Fruit fly (Drosophila melanogaster): Measurements from ENCODE around the gene subdued.

The subdued gene

dm6 chr3R:19625300-19626230 is 17.0 kb downstream of the subdued start:
- TF ChIP-seq pan (optimal IDR thresholded peaks at IDR 0.05): no peak
- TF ChIP-seq Dll (optimal IDR thresholded peaks at IDR 0.05): no peak
- TF ChIP-seq psq (optimal IDR thresholded peaks at IDR 0.05): no peak
- TF ChIP-seq usp (GFP tag; optimal IDR thresholded peaks at IDR 0.05): no peak
- no peak for TF ChIP-seq CG8478 (optimal IDR thresholded peaks at IDR 0.05)
- no peak for TF ChIP-seq EcR (GFP tag; optimal IDR thresholded peaks at IDR 0.05)

dm6 chr3R:19624482-19624881 is 18.0 kb downstream of the subdued start:
- TF ChIP-seq CG8478 (optimal IDR thresholded peaks at IDR 0.05) (no peak), usp (GFP tag; optimal IDR thresholded peaks at IDR 0.05) (no peak)

dm6 chr3R:19623606-19624005 is 18.9 kb downstream of the subdued start:
- no peak for TF ChIP-seq pan (optimal IDR thresholded peaks at IDR 0.05)
- TF ChIP-seq usp (GFP tag; optimal IDR thresholded peaks at IDR 0.05): no peak
- TF ChIP-seq CG8478 (optimal IDR thresholded peaks at IDR 0.05): no peak
- no peak for TF ChIP-seq EcR (GFP tag; optimal IDR thresholded peaks at IDR 0.05)
- TF ChIP-seq Dll (optimal IDR thresholded peaks at IDR 0.05): no peak
- TF ChIP-seq psq (optimal IDR thresholded peaks at IDR 0.05): no peak

- TF ChIP-seq usp (GFP tag; optimal IDR thresholded peaks at IDR 0.05): no peak
- TF ChIP-seq Dll (optimal IDR thresholded peaks at IDR 0.05): no peak
- no peak for TF ChIP-seq pan (optimal IDR thresholded peaks at IDR 0.05)
- TF ChIP-seq CG8478 (optimal IDR thresholded peaks at IDR 0.05): no peak
- TF ChIP-seq psq (optimal IDR thresholded peaks at IDR 0.05): no peak
- TF ChIP-seq EcR (GFP tag; optimal IDR thresholded peaks at IDR 0.05): no peak
Observed at dm6 chr3R:19622005-19622404, 20.5 kb downstream of the subdued start.

- TF ChIP-seq pan (optimal IDR thresholded peaks at IDR 0.05) (no peak), Dll (optimal IDR thresholded peaks at IDR 0.05) (no peak), CG8478 (optimal IDR thresholded peaks at IDR 0.05) (no peak), EcR (GFP tag; optimal IDR thresholded peaks at IDR 0.05) (no peak), psq (optimal IDR thresholded peaks at IDR 0.05) (no peak), usp (GFP tag; optimal IDR thresholded peaks at IDR 0.05) (no peak)
Observed at dm6 chr3R:19620953-19621352, 21.6 kb downstream of the subdued start.

dm6 chr3R:19619908-19620307 is 22.6 kb downstream of the subdued start:
- TF ChIP-seq usp (GFP tag; optimal IDR thresholded peaks at IDR 0.05): no peak
- no peak for TF ChIP-seq psq (optimal IDR thresholded peaks at IDR 0.05)
- TF ChIP-seq Dll (optimal IDR thresholded peaks at IDR 0.05): no peak
- TF ChIP-seq EcR (GFP tag; optimal IDR thresholded peaks at IDR 0.05): no peak
- TF ChIP-seq pan (optimal IDR thresholded peaks at IDR 0.05): no peak
- TF ChIP-seq CG8478 (optimal IDR thresholded peaks at IDR 0.05): no peak

- TF ChIP-seq CG8478 (optimal IDR thresholded peaks at IDR 0.05): no peak
- TF ChIP-seq Dll (optimal IDR thresholded peaks at IDR 0.05): no peak
- no peak for TF ChIP-seq pan (optimal IDR thresholded peaks at IDR 0.05)
- no peak for TF ChIP-seq psq (optimal IDR thresholded peaks at IDR 0.05)
- no peak for TF ChIP-seq EcR (GFP tag; optimal IDR thresholded peaks at IDR 0.05)
- TF ChIP-seq usp (GFP tag; optimal IDR thresholded peaks at IDR 0.05): no peak
Observed at dm6 chr3R:19612908-19613431, 29.6 kb downstream of the subdued start, which contains the start of gene CG16727. CG16727 (plus strand) TSS chr3R:19613381.

dm6 chr3R:19609925-19610324 is 32.6 kb downstream of the subdued start, which contains the start of gene CG17752:
CG17752 (plus strand) TSS chr3R:19610225.
- no peak for TF ChIP-seq usp (GFP tag; optimal IDR thresholded peaks at IDR 0.05)
- TF ChIP-seq pan (optimal IDR thresholded peaks at IDR 0.05): no peak
- no peak for TF ChIP-seq CG8478 (optimal IDR thresholded peaks at IDR 0.05)
- no peak for TF ChIP-seq EcR (GFP tag; optimal IDR thresholded peaks at IDR 0.05)
- no peak for TF ChIP-seq Dll (optimal IDR thresholded peaks at IDR 0.05)
- no peak for TF ChIP-seq psq (optimal IDR thresholded peaks at IDR 0.05)

- no peak for TF ChIP-seq psq (optimal IDR thresholded peaks at IDR 0.05)
- TF ChIP-seq usp (GFP tag; optimal IDR thresholded peaks at IDR 0.05): no peak
- no peak for TF ChIP-seq CG8478 (optimal IDR thresholded peaks at IDR 0.05)
- no peak for TF ChIP-seq Dll (optimal IDR thresholded peaks at IDR 0.05)
- TF ChIP-seq EcR (GFP tag; optimal IDR thresholded peaks at IDR 0.05): no peak
- TF ChIP-seq pan (optimal IDR thresholded peaks at IDR 0.05): no peak
Observed at dm6 chr3R:19606954-19607353, 35.6 kb downstream of the subdued start, which contains the start of gene CG17751. CG17751 (plus strand) TSS chr3R:19607254.

dm6 chr3R:19602996-19603395 is 39.5 kb downstream of the subdued start, which contains the start of gene CG7342:
CG7342 (plus strand) TSS chr3R:19603375.
- TF ChIP-seq EcR (GFP tag; optimal IDR thresholded peaks at IDR 0.05) (no peak), psq (optimal IDR thresholded peaks at IDR 0.05) (no peak)

- no peak for TF ChIP-seq usp (GFP tag; optimal IDR thresholded peaks at IDR 0.05)
- no peak for TF ChIP-seq psq (optimal IDR thresholded peaks at IDR 0.05)
- no peak for TF ChIP-seq CG8478 (optimal IDR thresholded peaks at IDR 0.05)
- TF ChIP-seq EcR (GFP tag; optimal IDR thresholded peaks at IDR 0.05): no peak
- no peak for TF ChIP-seq Dll (optimal IDR thresholded peaks at IDR 0.05)
- no peak for TF ChIP-seq pan (optimal IDR thresholded peaks at IDR 0.05)
Observed at dm6 chr3R:19600335-19600734, 42.2 kb downstream of the subdued start, which contains the start of gene CG7333. CG7333 (plus strand) TSS chr3R:19600635.

- TF ChIP-seq CG8478 (optimal IDR thresholded peaks at IDR 0.05): no peak
- TF ChIP-seq EcR (GFP tag; optimal IDR thresholded peaks at IDR 0.05): no peak
- TF ChIP-seq psq (optimal IDR thresholded peaks at IDR 0.05): no peak
- TF ChIP-seq pan (optimal IDR thresholded peaks at IDR 0.05): no peak
- TF ChIP-seq Dll (optimal IDR thresholded peaks at IDR 0.05): no peak
- no peak for TF ChIP-seq usp (GFP tag; optimal IDR thresholded peaks at IDR 0.05)
Observed at dm6 chr3R:19598855-19599254, 43.7 kb downstream of the subdued start, which contains the start of gene Cpr92A. Cpr92A (minus strand) TSS chr3R:19598955.
